Worm (Caenorhabditis elegans): ENCODE data around the gene ari-2.

The ari-2 gene

DNA sequence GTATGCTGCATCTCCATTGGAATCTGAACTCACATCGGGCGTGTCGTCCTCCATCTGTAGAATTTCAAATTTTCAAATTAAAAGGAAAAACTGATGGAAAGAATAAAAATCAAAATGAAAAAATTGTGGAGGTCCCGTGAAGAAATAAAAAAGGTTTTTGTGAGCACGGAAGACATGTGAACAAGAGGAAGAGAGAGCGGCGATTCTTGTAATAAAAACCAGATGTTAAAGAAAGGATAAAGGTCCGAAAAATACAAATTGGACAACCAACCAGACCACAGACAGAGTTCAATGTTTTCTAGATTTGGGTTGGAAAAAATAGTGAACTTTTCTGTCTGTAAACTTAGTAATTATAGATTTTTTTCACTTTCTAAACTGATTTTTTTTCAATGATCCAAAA lies 22.6 kb upstream of the ari-2 start, which contains the start of gene unc-5:
TSS of gene unc-5 (minus strand) at position 54 of the 400 bp plus-strand sequence.
- TF ChIP-seq B0310.2 (tag; optimal IDR thresholded peaks at IDR 0.05): no peak
- no peak for TF ChIP-seq flt-1 (GFP tag; IDR thresholded peaks at IDR 0.05)
- TF ChIP-seq scrt-1 (GFP tag; IDR thresholded peaks at IDR 0.05): no peak
- no peak for TF ChIP-seq hmg-4 (GFP tag; optimal IDR thresholded peaks at IDR 0.05)
- no peak for TF ChIP-seq F13C5.2 (tag; optimal IDR thresholded peaks at IDR 0.05)
- no peak for TF ChIP-seq tbx-37 (GFP tag; conservative IDR thresholded peaks at IDR 0.05)
- TF ChIP-seq ceh-36 (tag; optimal IDR thresholded peaks at IDR 0.05): no peak
- no peak for TF ChIP-seq sea-1 (GFP tag; conservative IDR thresholded peaks at IDR 0.05)
- no peak for TF ChIP-seq ama-1 (optimal IDR thresholded peaks at IDR 0.05)
- TF ChIP-seq aly-1 (tag; optimal IDR thresholded peaks at IDR 0.05): no peak
- no peak for TF ChIP-seq ceh-13 (GFP tag; optimal IDR thresholded peaks at IDR 0.05)
- no peak for TF ChIP-seq pes-1 (GFP tag; IDR thresholded peaks at IDR 0.05)
- no peak for TF ChIP-seq tbx-11 (GFP tag; IDR thresholded peaks at IDR 0.05)
- no peak for TF ChIP-seq hmbx-1 (tag; optimal IDR thresholded peaks at IDR 0.05)
- no peak for TF ChIP-seq hnd-1 (tag; optimal IDR thresholded peaks at IDR 0.05)

DNA sequence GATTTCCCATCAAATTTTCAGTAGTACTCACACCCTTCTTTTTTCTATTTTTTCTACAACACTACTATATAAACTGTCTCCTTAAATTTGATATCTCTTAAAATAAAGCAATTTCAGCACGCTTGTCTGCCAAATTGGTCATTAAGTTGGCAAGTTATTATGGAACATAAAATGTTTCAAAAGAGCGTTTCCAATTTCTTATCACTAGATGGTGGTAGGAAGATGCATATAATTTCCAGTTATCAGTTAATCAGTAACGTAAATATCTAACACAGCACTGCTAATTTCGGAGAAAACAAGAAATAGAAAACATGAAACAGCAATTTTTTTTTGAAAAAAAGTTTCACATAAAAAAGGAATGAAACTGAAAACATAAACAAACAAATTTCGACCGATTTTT lies 20.0 kb upstream of the ari-2 start:
- TF ChIP-seq sea-1 (GFP tag; conservative IDR thresholded peaks at IDR 0.05) (no peak), flt-1 (GFP tag; IDR thresholded peaks at IDR 0.05) (no peak), hmbx-1 (tag; optimal IDR thresholded peaks at IDR 0.05) (no peak), hmg-4 (GFP tag; optimal IDR thresholded peaks at IDR 0.05) (no peak), tbx-37 (GFP tag; conservative IDR thresholded peaks at IDR 0.05) (no peak), aly-1 (tag; optimal IDR thresholded peaks at IDR 0.05) (no peak), F13C5.2 (tag; optimal IDR thresholded peaks at IDR 0.05) (no peak)

DNA sequence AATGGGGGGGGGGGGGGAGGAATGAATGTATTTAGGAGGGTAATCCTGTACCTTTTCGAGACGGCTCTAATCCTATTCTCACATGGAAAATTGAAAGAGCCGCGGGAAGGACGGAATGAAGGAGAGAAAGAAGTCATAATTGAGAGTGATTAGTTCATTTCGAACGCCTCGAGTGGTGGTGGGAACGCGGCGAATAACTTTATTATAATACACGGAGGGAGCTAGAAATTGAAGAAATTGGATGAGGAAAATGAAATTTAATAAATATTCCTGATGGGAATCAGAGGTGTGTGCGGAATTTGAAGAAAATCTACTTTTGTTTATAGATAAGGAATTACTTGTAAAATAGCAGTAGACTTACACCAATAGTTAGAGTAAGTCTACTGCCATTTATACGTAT lies 17.4 kb upstream of the ari-2 start:
- no peak for TF ChIP-seq tra-4 (tag; optimal IDR thresholded peaks at IDR 0.05)
- TF ChIP-seq hnd-1 (tag; optimal IDR thresholded peaks at IDR 0.05): no peak
- no peak for TF ChIP-seq pes-1 (GFP tag; IDR thresholded peaks at IDR 0.05)
- TF ChIP-seq B0310.2 (tag; optimal IDR thresholded peaks at IDR 0.05): no peak
- no peak for TF ChIP-seq ama-1 (optimal IDR thresholded peaks at IDR 0.05)
- no peak for TF ChIP-seq flt-1 (GFP tag; IDR thresholded peaks at IDR 0.05)
- TF ChIP-seq sea-1 (GFP tag; conservative IDR thresholded peaks at IDR 0.05): no peak
- no peak for TF ChIP-seq F13C5.2 (tag; optimal IDR thresholded peaks at IDR 0.05)
- no peak for TF ChIP-seq ceh-13 (GFP tag; optimal IDR thresholded peaks at IDR 0.05)
- no peak for TF ChIP-seq hmg-4 (GFP tag; optimal IDR thresholded peaks at IDR 0.05)
- TF ChIP-seq hmbx-1 (tag; optimal IDR thresholded peaks at IDR 0.05): no peak
- TF ChIP-seq tbx-37 (GFP tag; conservative IDR thresholded peaks at IDR 0.05): no peak

DNA sequence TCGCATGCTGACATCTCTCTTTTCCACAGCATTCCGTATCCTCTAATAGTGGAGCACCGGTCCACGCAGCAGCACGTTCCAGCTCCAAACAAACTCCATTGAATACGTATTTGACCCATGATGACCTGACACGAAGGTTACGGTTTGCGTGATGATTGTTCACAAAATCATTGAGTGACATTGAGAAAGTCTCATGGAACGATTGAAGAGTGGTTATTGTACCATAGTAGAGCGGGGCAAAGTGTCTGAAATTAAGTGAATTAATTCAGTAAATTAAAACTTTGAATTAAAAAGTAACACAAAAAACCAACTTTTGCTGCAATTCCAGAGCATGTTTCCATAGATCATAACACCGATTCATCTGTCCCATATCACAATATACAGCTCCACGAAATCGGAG lies 16.3 kb upstream of the ari-2 start:
- TF ChIP-seq F13C5.2 (tag; optimal IDR thresholded peaks at IDR 0.05) (no peak), aly-1 (tag; optimal IDR thresholded peaks at IDR 0.05) (no peak), tbx-11 (GFP tag; IDR thresholded peaks at IDR 0.05) (no peak)

DNA sequence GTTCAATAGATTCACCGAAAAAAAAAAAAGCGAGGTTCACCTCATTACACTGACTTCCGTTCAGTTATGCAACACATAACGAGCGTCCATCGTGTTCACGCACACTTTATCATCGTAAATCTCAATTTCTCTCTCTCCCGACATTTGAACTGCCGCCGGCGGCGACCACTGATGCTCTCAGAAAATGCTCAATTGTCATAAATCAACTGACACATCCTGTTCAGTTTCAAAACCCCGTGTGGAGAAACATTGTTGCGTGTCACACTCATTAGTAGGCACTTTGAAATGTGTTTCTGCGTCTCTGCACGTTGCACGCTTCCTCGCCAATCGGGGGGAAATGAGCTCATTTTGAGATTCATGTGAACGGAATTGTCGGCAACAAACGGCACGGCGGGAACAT lies 15.2 kb upstream of the ari-2 start:
- TF ChIP-seq ceh-13 (GFP tag; optimal IDR thresholded peaks at IDR 0.05) (no peak), hmbx-1 (tag; optimal IDR thresholded peaks at IDR 0.05) (no peak), ets-7 (tag; optimal IDR thresholded peaks at IDR 0.05) (no peak), scrt-1 (GFP tag; IDR thresholded peaks at IDR 0.05) (no peak), tbx-11 (GFP tag; IDR thresholded peaks at IDR 0.05) (no peak), hnd-1 (tag; optimal IDR thresholded peaks at IDR 0.05) (no peak), aly-1 (tag; optimal IDR thresholded peaks at IDR 0.05) (no peak), pes-1 (GFP tag; IDR thresholded peaks at IDR 0.05) (no peak)

DNA sequence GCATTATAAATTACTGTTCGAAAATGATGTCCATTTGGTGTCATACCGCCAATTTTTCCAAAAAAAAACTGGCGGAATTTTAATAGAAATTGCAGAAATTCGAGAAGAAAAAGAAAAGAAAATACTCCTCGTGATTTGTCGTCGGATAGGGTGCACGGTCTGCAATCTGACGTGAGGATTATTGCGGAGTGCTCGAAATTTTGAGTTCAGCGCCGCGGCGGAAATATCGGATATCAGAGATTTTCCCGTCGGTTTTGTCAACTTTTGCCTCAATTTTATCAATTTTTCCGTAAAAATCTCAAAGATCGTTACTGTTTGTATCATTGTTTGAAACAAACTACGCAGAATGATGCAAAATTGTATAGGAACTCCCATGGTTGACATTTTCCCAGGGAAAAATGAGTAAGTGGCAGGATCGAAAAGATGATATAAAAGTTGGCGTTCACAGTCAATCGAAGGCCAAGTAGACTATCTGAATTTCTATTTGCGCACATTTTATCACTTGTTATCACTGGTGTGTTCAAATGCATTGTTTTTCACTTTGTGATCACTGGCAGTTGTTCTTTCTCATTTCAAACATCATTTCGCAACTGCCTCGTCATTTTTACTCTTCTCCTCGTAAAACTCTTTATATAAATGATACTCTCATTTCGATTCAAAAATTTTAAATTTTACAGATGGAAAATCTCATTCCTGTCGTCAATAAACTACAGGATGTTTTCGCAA lies 13.0 kb upstream of the ari-2 start, which contains the start of the genes fem-1 and drp-1:
TSS of gene fem-1 (minus strand) at position 150 of the 726 bp plus-strand sequence.
TSS of gene drp-1 (plus strand) at position 676 of the 726 bp plus-strand sequence.
- TF ChIP-seq hnd-1 (tag; optimal IDR thresholded peaks at IDR 0.05): no peak
- no peak for TF ChIP-seq ceh-36 (tag; optimal IDR thresholded peaks at IDR 0.05)
- no peak for TF ChIP-seq pes-1 (GFP tag; IDR thresholded peaks at IDR 0.05)
- no peak for TF ChIP-seq hmbx-1 (tag; optimal IDR thresholded peaks at IDR 0.05)
- no peak for TF ChIP-seq tbx-37 (GFP tag; conservative IDR thresholded peaks at IDR 0.05)
- no peak for TF ChIP-seq scrt-1 (GFP tag; IDR thresholded peaks at IDR 0.05)
- TF ChIP-seq aly-1 (tag; optimal IDR thresholded peaks at IDR 0.05): no peak
- TF ChIP-seq tbx-11 (GFP tag; IDR thresholded peaks at IDR 0.05): no peak
- no peak for TF ChIP-seq flt-1 (GFP tag; IDR thresholded peaks at IDR 0.05)
- TF ChIP-seq ama-1 (optimal IDR thresholded peaks at IDR 0.05): no peak
- TF ChIP-seq hmg-4 (GFP tag; optimal IDR thresholded peaks at IDR 0.05): peak; percentile 30
- no peak for TF ChIP-seq ets-7 (tag; optimal IDR thresholded peaks at IDR 0.05)
- TF ChIP-seq tra-4 (tag; optimal IDR thresholded peaks at IDR 0.05): no peak
- TF ChIP-seq ceh-13 (GFP tag; optimal IDR thresholded peaks at IDR 0.05): no peak
- TF ChIP-seq sea-1 (GFP tag; conservative IDR thresholded peaks at IDR 0.05): no peak
- no peak for TF ChIP-seq B0310.2 (tag; optimal IDR thresholded peaks at IDR 0.05)
- peak; percentile 29 for TF ChIP-seq F13C5.2 (tag; optimal IDR thresholded peaks at IDR 0.05)

DNA sequence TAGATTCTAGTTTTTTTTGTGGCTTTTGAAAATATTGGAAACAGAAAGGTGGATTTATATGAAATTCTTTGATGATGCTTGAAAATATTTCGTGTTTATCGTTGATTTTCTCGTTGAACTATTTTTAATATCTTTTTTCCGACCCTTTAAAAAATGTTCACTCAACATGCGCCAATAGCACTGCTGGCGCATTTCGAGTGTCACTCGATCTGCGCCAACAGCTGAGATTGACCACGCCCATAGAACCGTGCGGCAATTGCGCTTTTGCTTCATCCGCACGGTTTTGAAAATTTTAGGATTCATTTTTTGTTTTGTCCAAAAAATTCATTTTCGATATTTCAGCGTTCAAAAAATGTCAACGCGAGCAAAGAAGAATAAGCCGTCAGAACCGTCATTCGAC lies 9.6 kb upstream of the ari-2 start, which contains the start of gene tebp-2:
TSS of gene tebp-2 (plus strand) at position 343 of the 400 bp plus-strand sequence.
- TF ChIP-seq scrt-1 (GFP tag; IDR thresholded peaks at IDR 0.05) (no peak), flt-1 (GFP tag; IDR thresholded peaks at IDR 0.05) (no peak), tbx-37 (GFP tag; conservative IDR thresholded peaks at IDR 0.05) (no peak), hmg-4 (GFP tag; optimal IDR thresholded peaks at IDR 0.05) (no peak)
